Fruit fly (Drosophila melanogaster): Measurements from ENCODE around the gene Cpsf6.

Gene Cpsf6

DNA sequence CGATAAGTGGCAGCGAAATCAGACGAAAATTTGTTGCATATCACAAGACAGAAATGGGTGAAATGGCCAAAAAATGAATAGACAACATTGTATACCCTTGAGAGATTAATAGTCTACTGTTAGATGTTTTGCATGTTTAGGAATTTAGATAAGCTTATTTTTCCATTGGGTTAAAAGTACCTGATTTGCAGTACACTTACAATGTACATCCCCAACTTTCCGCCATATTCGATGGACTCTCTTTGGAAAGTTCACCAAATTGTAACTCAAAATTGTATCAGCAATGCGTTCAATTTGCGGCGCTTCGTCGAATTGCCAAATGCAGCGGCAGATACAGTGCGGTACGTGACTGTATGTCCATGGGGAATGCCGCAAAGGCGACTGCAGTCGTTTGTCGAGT is 19.0 kb upstream of the Cpsf6 start:
- TF ChIP-seq CG17801 (GFP tag; optimal IDR thresholded peaks at IDR 0.05; ENCODE audit: partially characterized antibody), result no peak

- no peak for TF ChIP-seq CG17801 (GFP tag; optimal IDR thresholded peaks at IDR 0.05; ENCODE audit: partially characterized antibody)
These were observed 18.3 kb upstream of the Cpsf6 start for dm6 chr3L:8333574-8333973.

DNA sequence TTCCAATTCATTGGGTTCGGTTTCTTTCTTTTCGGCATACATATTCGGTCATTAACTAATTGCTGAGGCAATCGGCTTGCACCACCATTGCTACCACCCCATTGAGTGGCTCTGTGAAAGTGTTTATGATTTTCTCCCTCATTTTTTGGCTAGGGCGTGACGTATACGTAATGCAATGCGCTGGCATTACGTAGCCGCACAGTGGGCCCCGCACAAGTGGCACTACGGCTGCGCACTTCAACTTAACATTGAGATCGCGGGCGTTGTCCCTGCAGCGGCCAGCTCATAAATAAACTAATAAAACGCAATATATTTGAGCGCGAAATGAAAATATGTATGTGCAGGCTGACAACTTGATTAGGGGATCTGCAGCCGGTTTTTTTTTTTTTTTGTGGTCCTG is 16.1 kb upstream of the Cpsf6 start:
- no peak for TF ChIP-seq CG17801 (GFP tag; optimal IDR thresholded peaks at IDR 0.05; ENCODE audit: partially characterized antibody)

dm6 chr3L:8329005-8329404 is 13.7 kb upstream of the Cpsf6 start:
- no peak for TF ChIP-seq CG17801 (GFP tag; optimal IDR thresholded peaks at IDR 0.05; ENCODE audit: partially characterized antibody)

DNA sequence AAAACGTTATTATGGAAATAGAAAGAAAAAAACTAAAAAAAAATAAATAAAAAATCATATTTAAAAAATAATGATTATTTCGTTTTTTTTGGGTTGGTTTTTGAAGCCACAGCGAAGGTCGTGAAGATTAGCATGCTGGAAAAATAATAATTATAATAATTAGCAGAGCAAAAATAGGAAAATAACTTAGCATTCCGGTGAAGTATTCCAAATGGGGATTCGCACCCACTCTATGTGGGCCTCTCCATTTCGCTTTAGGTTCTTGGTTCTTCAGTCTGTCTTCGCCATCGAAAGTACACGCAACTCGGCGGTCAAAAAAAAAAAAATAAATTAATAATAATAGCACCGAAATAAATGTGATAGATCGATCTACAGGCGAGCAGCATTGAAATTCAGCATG is 13.0 kb upstream of the Cpsf6 start, which contains the start of gene CG34462:
Gene CG34462, plus strand, starts transcription at position 301 of the 400 bp plus-strand sequence.
- TF ChIP-seq CG17801 (GFP tag; optimal IDR thresholded peaks at IDR 0.05; ENCODE audit: partially characterized antibody), result no peak

- TF ChIP-seq CG17801 (GFP tag; optimal IDR thresholded peaks at IDR 0.05; ENCODE audit: partially characterized antibody), result no peak
These were observed 10.3 kb upstream of the Cpsf6 start, which contains the start of gene CG34461 for dm6 chr3L:8325559-8325958. CG34461 (plus strand) TSS chr3L:8325859.

dm6 chr3L:8323817-8324216 is 8.5 kb upstream of the Cpsf6 start:
- TF ChIP-seq CG17801 (GFP tag; optimal IDR thresholded peaks at IDR 0.05; ENCODE audit: partially characterized antibody), result no peak

DNA sequence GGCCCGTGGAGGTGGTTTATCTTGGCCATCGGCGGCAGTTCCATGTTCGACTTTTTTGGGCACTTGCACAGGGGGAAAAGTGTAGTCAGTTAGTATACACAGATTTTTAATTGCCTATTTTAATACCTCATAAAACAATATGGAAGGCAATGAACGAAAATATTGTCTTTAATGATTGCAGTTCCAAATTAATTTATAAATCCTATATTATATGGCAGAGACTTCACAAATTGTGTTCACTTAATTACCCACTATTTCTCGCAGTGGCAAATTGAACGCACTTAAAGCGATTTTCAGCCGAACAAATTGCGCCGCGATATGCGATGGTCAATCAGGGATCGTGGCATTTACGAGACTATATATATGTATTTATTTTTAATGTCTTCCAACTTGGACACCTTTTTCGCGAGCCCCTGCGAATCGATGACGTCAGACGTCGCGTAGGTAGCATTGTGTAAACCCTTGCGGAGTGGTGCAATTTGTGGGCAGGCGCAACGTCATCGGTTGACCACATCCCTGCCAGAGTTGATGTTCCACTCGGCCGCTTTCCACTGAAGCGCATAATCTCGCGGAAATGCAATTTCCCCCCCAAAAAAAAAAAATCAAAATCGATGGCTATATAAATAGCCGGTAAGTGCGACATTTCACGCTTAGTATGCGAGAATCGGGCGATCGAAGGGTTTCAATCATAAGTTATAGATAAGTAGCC is 5.0 kb upstream of the Cpsf6 start, which contains the start of gene CG13670:
Gene CG13670, plus strand, starts transcription at position 659 of the 709 bp plus-strand sequence.
- no peak for TF ChIP-seq CG17801 (GFP tag; optimal IDR thresholded peaks at IDR 0.05; ENCODE audit: partially characterized antibody)

DNA sequence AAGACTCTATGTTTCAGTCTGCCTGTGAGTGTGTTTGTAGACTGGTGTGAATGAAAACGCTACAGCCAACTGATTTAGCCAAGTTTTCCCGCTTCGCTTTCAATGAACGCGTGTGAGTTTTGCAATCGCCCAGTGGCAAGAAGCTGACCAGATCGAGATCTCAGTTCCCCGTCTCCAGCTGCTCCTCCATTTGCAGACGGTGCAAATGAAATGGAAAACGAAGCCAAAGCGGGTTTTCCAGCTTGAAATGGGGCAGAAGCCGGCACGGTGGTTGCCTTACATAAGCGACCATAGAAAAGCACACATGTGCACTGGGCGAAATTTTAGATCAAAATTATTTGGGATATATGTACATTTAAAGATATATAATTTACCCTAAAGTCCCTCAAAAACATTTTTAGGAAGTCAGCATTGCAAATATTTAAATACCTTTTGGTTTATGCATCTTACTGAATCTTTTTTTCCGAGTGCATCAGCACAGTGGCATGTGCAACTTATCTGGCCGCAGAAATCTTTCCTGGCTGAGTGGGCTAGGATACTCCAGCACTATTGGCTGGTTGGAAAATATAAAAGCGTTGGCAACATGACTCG is 3.7 kb upstream of the Cpsf6 start, which contains the start of gene CG43059:
Gene CG43059, minus strand, starts transcription at position 51 of the 591 bp plus-strand sequence.
- TF ChIP-seq CG17801 (GFP tag; optimal IDR thresholded peaks at IDR 0.05; ENCODE audit: partially characterized antibody), result no peak

dm6 chr3L:8314788-8315140 is 538 bp downstream of the Cpsf6 start:
- no peak for TF ChIP-seq CG17801 (GFP tag; optimal IDR thresholded peaks at IDR 0.05; ENCODE audit: partially characterized antibody)

- no peak for TF ChIP-seq CG17801 (GFP tag; optimal IDR thresholded peaks at IDR 0.05; ENCODE audit: partially characterized antibody)
These were observed 3.0 kb downstream of the Cpsf6 start for dm6 chr3L:8312290-8312689.

- TF ChIP-seq CG17801 (GFP tag; optimal IDR thresholded peaks at IDR 0.05; ENCODE audit: partially characterized antibody), result peak; percentile 47
These were observed 6.4 kb downstream of the Cpsf6 start, which contains the start of gene BI-1 for dm6 chr3L:8308891-8309352. BI-1 (minus strand) TSS chr3L:8308941.

DNA sequence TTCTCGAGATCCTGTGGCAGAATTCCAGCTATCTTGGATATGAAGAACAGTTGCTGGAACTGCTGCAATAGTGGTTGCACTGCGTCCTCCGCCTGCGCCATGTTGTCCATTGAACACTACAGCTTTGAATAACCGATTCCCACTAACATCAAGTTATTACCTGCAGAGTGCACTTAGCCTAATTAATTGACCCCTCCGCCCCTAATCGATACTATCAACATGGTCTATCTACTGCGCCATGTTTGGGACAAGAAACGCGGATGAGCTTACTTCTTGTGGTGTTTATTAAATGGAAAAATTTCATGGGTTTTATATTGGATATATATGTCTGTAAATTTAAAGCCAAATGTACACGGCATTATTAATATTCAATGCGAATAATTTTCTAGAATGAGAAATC is 8.4 kb downstream of the Cpsf6 start, which contains the start of gene Gr66a:
Gene Gr66a, minus strand, starts transcription at position 101 of the 400 bp plus-strand sequence.
- TF ChIP-seq CG17801 (GFP tag; optimal IDR thresholded peaks at IDR 0.05; ENCODE audit: partially characterized antibody), result no peak

- no peak for TF ChIP-seq CG17801 (GFP tag; optimal IDR thresholded peaks at IDR 0.05; ENCODE audit: partially characterized antibody)
These were observed 11.4 kb downstream of the Cpsf6 start, which contains the start of the genes CG7194 and Sbp2 for dm6 chr3L:8303912-8304311. CG7194 (minus strand) TSS chr3L:8304059. Sbp2 (plus strand) TSS chr3L:8304157.

DNA sequence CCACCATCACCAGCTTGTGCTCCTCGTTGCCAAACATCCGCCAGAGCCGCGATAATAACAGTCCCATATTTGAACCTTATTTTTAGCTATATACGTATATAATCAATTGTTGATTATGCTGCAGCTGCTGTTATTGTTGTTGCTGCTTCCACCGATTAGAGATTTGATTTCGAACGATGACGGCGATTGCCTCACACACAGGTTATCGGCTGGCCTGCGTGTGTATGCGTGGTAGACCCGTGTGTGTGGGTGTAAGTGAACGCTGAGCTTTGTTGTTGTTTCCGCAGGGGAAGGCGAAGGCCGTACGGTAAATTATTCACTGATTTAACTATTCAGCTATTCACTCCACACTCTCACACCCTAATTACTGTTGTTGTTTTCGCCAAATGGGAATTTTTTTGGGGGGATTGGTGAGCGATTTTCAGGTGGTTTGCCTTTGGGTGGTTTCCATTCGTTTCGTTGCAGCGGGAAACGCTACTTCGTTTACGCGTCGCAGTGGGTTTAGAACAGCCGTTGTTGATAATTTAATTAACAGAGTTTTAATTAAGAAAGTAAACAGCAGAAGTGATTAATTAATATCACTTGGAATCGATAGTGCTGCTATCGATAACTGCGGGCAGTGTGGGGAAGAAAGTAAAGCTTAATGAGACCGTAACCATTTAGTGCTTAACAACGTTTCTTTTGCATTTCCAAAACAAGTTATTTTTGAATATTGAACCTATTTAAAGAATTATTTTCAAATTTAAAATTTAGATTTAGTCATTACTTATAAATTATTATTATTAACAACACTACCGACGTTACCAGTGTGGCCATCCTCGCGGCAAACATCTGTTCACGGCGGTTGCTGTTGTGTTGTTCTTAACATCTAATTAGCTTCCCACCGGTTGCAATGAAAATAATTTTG is 15.8 kb downstream of the Cpsf6 start, which contains the start of the genes Arl5 and CG13671:
Gene Arl5, minus strand, starts transcription at position 616 of the 907 bp plus-strand sequence.
Gene CG13671, plus strand, starts transcription at position 841 of the 907 bp plus-strand sequence.
- TF ChIP-seq CG17801 (GFP tag; optimal IDR thresholded peaks at IDR 0.05; ENCODE audit: partially characterized antibody), result peak; percentile 72
